Worm (Caenorhabditis elegans) whole organism, early embryonic: ENCODE results near the gene nhr-88.

Experiments
- B0310.2 ChIP-seq: sonication (generic microtip); optimal IDR thresholded peaks from 2 replicates; lab custom pipeline; 2016; ENCODE audit warnings: mild to moderate bottlenecking, missing genetic modification characterization, missing compliant biosample characterization
- F13C5.2 ChIP-seq: sonication (generic microtip); optimal IDR thresholded peaks from 2 replicates; lab custom pipeline; 2017; ENCODE audit warnings: mild to moderate bottlenecking, missing genetic modification characterization, inconsistent platforms, missing compliant biosample characterization
- aly-1 ChIP-seq: sonication (generic microtip); optimal IDR thresholded peaks from 2 replicates; lab custom pipeline; 2016; ENCODE audit warnings: missing genetic modification characterization, missing compliant biosample characterization
- ama-1 ChIP-seq: fragments of 150-350 bp; optimal IDR thresholded peaks from 2 replicates; lab custom pipeline; 2014
- ceh-13 ChIP-seq: fragments of 200-800 bp; sonication (Bioruptor generic); optimal IDR thresholded peaks from 2 replicates; lab custom pipeline; 2018; ENCODE audit warnings: mild to moderate bottlenecking, missing genetic modification characterization, missing compliant biosample characterization
- ceh-36 ChIP-seq: sonication (generic microtip); optimal IDR thresholded peaks from 2 replicates; lab custom pipeline; 2016; ENCODE audit warnings: missing genetic modification characterization, inconsistent platforms, missing compliant biosample characterization
- flt-1 ChIP-seq: fragments of 200-800 bp; sonication (Bioruptor generic); IDR thresholded peaks from 2 replicates; pipeline ENCODE4 v1.3.6; 2022; ENCODE audit warnings: missing genetic modification characterization, missing compliant biosample characterization
- hmbx-1 ChIP-seq: sonication (generic microtip); optimal IDR thresholded peaks from 2 replicates; lab custom pipeline; 2016; ENCODE audit warnings: mild to moderate bottlenecking, missing genetic modification characterization, missing compliant biosample characterization
- hmg-4 ChIP-seq: fragments of 200-800 bp; sonication (Bioruptor generic); optimal IDR thresholded peaks from 2 replicates; lab custom pipeline; 2018; ENCODE audit warnings: mild to moderate bottlenecking, missing genetic modification characterization, missing compliant biosample characterization
- hnd-1 ChIP-seq: sonication (generic microtip); optimal IDR thresholded peaks from 2 replicates; lab custom pipeline; 2016; ENCODE audit warnings: missing genetic modification characterization, missing compliant biosample characterization
- pes-1 ChIP-seq: fragments of 200-800 bp; sonication (Bioruptor generic); IDR thresholded peaks from 2 replicates; pipeline ENCODE4 v1.3.6; 2022; ENCODE audit warnings: missing genetic modification reagents, missing genetic modification characterization, missing compliant biosample characterization
- sea-1 ChIP-seq: fragments of 200-800 bp; sonication (Bioruptor generic); conservative IDR thresholded peaks from 2 replicates; pipeline ENCODE4 v1.3.6; 2022; ENCODE audit warnings: missing genetic modification characterization, missing compliant biosample characterization
- tbx-37 ChIP-seq: fragments of 200-800 bp; sonication (Bioruptor generic); conservative IDR thresholded peaks from 2 replicates; pipeline ENCODE4 v1.3.6; 2022; ENCODE audit warnings: missing genetic modification reagents, missing genetic modification characterization, missing compliant biosample characterization
- tra-4 ChIP-seq: sonication (generic microtip); optimal IDR thresholded peaks from 2 replicates; lab custom pipeline; 2017; ENCODE audit warnings: missing genetic modification characterization, missing compliant biosample characterization

DNA sequence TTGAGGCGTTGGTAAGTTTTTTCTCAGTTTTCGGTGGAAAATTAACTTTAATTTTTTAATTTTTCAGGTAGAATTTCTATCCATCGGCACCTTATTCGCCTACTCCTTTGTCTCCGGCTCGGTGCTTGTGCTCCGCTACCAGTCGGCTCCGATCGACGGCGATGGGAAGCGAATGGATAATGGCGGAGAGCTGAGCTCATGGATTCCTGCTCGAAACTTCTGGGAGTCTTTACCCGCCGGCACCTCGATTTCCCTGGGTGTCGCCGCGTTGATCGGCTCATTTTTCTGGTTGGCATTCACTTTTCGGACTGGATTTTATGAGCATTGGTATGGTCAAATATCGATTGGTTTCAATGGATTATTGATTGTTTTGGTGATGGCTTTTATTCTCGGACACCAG is 58.5 kb downstream of the nhr-88 start:
- TF ChIP-seq pes-1 (GFP tag; lab: Robert Waterston, UW) (no peak), tra-4 (tag; lab: Kevin White, UChicago) (no peak), hnd-1 (tag; lab: Kevin White, UChicago) (no peak), B0310.2 (tag; lab: Kevin White, UChicago) (no peak), ceh-13 (GFP tag; lab: Kevin White, UChicago) (no peak), ama-1 (lab: Kevin White, UChicago) (no peak), ceh-36 (tag; lab: Kevin White, UChicago) (no peak), aly-1 (tag; lab: Kevin White, UChicago) (no peak), hmbx-1 (tag; lab: Kevin White, UChicago) (no peak), F13C5.2 (no peak), flt-1 (GFP tag; lab: Robert Waterston, UW) (no peak), hmg-4 (no peak), sea-1 (GFP tag; lab: Robert Waterston, UW) (no peak), tbx-37 (GFP tag; lab: Robert Waterston, UW) (no peak)
